Worm (Caenorhabditis elegans) whole organism, L3 larva: ENCODE measurements around the gene scd-2.

Experiments
- R02D3.7 ChIP-seq: fragments of 150-350 bp; optimal IDR thresholded peaks from 2 replicates; lab custom pipeline; 2014; ENCODE audit warnings: missing biosample characterization, missing genetic modification characterization
- ZK546.5 ChIP-seq: sonication (generic microtip); optimal IDR thresholded peaks from 2 replicates; lab custom pipeline; 2017; ENCODE audit warnings: missing biosample characterization, missing genetic modification characterization
- ceh-82 ChIP-seq: fragments of 150-350 bp; optimal IDR thresholded peaks from 2 replicates; lab custom pipeline; 2014; ENCODE audit warnings: missing biosample characterization, missing genetic modification characterization
- elt-1 ChIP-seq: fragments of 150-350 bp; optimal IDR thresholded peaks from 2 replicates; lab custom pipeline; 2014; ENCODE audit warnings: missing biosample characterization, missing genetic modification characterization
- mdl-1 ChIP-seq: fragments of 150-350 bp; optimal IDR thresholded peaks from 2 replicates; lab custom pipeline; 2014; ENCODE audit warnings: missing biosample characterization, missing genetic modification characterization
- nhr-11 ChIP-seq: fragments of 150-350 bp; optimal IDR thresholded peaks from 2 replicates; lab custom pipeline; 2014; ENCODE audit warnings: missing biosample characterization, missing genetic modification characterization
- nhr-28 ChIP-seq: fragments of 150-350 bp; optimal IDR thresholded peaks from 2 replicates; lab custom pipeline; 2014; ENCODE audit warnings: missing biosample characterization, missing genetic modification characterization
- skn-1 ChIP-seq: fragments of 150-350 bp; optimal IDR thresholded peaks from 2 replicates; lab custom pipeline; 2014; ENCODE audit warnings: missing biosample characterization, missing genetic modification characterization
- tbx-2 ChIP-seq: sonication (generic microtip); optimal IDR thresholded peaks from 2 replicates; lab custom pipeline; 2016; ENCODE audit warnings: mild to moderate bottlenecking, missing genetic modification characterization, missing compliant biosample characterization
- ztf-4 ChIP-seq: fragments of 150-350 bp; optimal IDR thresholded peaks from 2 replicates; lab custom pipeline; 2014; ENCODE audit warnings: missing biosample characterization, missing genetic modification characterization

DNA sequence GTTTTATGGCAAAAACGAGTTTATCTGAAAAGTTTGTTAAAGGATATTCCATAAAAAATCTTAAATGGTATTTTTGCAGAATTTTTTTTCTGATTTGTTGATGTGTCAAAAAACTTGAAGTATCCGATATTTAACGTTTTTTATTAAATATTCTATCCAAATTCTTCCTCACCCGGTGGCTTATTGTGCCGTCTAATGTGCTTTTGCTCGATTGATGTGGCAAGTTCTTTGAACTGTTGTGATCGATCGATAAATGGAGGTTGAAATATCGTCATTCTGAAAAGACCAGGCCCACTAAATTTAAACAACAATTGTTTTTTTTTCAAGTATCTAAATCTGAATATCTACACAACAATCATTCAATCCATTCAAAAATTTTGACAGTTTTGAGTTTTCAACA, 22.1 kb downstream of the scd-2 start, which contains the start of gene syx-18:
- no peak for TF ChIP-seq ztf-4 (tag; lab: Kevin White, UChicago)
- TF ChIP-seq tbx-2, result no peak
- no peak for TF ChIP-seq skn-1 (tag; lab: Kevin White, UChicago)
- no peak for TF ChIP-seq nhr-28 (tag; lab: Kevin White, UChicago)
- TF ChIP-seq nhr-11 (tag; lab: Kevin White, UChicago), result no peak
- no peak for TF ChIP-seq ceh-82
- TF ChIP-seq R02D3.7 (tag; lab: Kevin White, UChicago), result no peak
- TF ChIP-seq ZK546.5 (tag; lab: Kevin White, UChicago), result no peak
- no peak for TF ChIP-seq elt-1 (tag; lab: Kevin White, UChicago)
- no peak for TF ChIP-seq mdl-1 (tag; lab: Kevin White, UChicago)
